Worm (Caenorhabditis elegans) whole organism, young adult: ENCODE results near the gene nas-38.

Source experiments
- D2030.7 ChIP-seq: fragments of 200-800 bp; sonication (Bioruptor generic); IDR thresholded peaks from 2 replicates; pipeline ENCODE4 v1.3.6; 2022; ENCODE audit warnings: missing genetic modification reagents, missing genetic modification characterization, missing compliant biosample characterization
- atf-7 ChIP-seq: sonication (generic microtip); optimal IDR thresholded peaks from 2 replicates; lab custom pipeline; 2017; ENCODE audit warnings: mild to moderate bottlenecking, missing genetic modification characterization, missing compliant biosample characterization
- cebp-1 ChIP-seq, 2 experiments: fragments of 200-800 bp in 1 of 2; sonication (Bioruptor generic) in 1 of 2; sonication (generic microtip) in 1 of 2; IDR thresholded peaks in 1 of 2; optimal IDR thresholded peaks in 1 of 2; 2 replicates each; pipeline versions ENCODE4 v1.3.6 to Lab custom; 2017 to 2022; ENCODE audit warnings: missing compliant biosample characterization in 2 of 2, missing genetic modification characterization in 2 of 2, mild to moderate bottlenecking in 1 of 2, missing genetic modification reagents in 1 of 2, moderate library complexity in 1 of 2
- ets-4 ChIP-seq: fragments of 200-800 bp; sonication (Bioruptor generic); optimal IDR thresholded peaks from 2 replicates; lab custom pipeline; 2018; ENCODE audit warnings: mild to moderate bottlenecking, missing genetic modification characterization, missing compliant biosample characterization
- lag-1 ChIP-seq: fragments of 200-800 bp; sonication (Bioruptor generic); IDR thresholded peaks from 2 replicates; pipeline ENCODE4 v1.3.6; 2022; ENCODE audit warnings: missing genetic modification reagents, missing genetic modification characterization, missing compliant biosample characterization
- nfyb-1 ChIP-seq: fragments of 200-800 bp; sonication (Bioruptor generic); IDR thresholded peaks from 2 replicates; pipeline ENCODE4 v1.3.6; 2022; ENCODE audit warnings: missing genetic modification reagents, missing genetic modification characterization, missing compliant biosample characterization
- nhr-179 ChIP-seq: sonication (generic microtip); optimal IDR thresholded peaks from 2 replicates; lab custom pipeline; 2016; ENCODE audit warnings: mild to moderate bottlenecking, missing genetic modification characterization, missing compliant biosample characterization
- nhr-27 ChIP-seq: fragments of 200-800 bp; sonication (Bioruptor generic); optimal IDR thresholded peaks from 2 replicates; lab custom pipeline; 2018; ENCODE audit warnings: mild to moderate bottlenecking, missing genetic modification characterization, moderate library complexity, missing compliant biosample characterization
- pbrm-1 ChIP-seq: fragments of 200-800 bp; sonication (Bioruptor generic); IDR thresholded peaks from 2 replicates; pipeline ENCODE4 v1.3.6; 2022; ENCODE audit warnings: missing genetic modification reagents, missing genetic modification characterization, missing compliant biosample characterization
- repo-1 ChIP-seq: sonication (generic microtip); optimal IDR thresholded peaks from 2 replicates; lab custom pipeline; 2017; ENCODE audit warnings: mild to moderate bottlenecking, missing genetic modification characterization, missing compliant biosample characterization
- rpc-1 ChIP-seq, 2 experiments: fragments of 150-350 bp in 1 of 2; sonication (generic microtip) in 1 of 2; optimal IDR thresholded peaks; 2 replicates each; lab custom pipeline; 2014 to 2018; ENCODE audit warnings: missing biosample characterization in 1 of 2, missing genetic modification characterization in 1 of 2, missing genetic modification reagents in 1 of 2, missing genotype in 1 of 2
- snpc-1.1 ChIP-seq: sonication (generic microtip); optimal IDR thresholded peaks from 2 replicates; lab custom pipeline; 2017; ENCODE audit warnings: missing genetic modification characterization, mild to moderate bottlenecking, missing compliant biosample characterization, antibody characterized with exemption, moderate library complexity, missing genotype, missing genetic modification reagents; ENCODE audit not compliant: insufficient read depth
- unc-130 ChIP-seq: sonication (generic microtip); optimal IDR thresholded peaks from 2 replicates; lab custom pipeline; 2016; ENCODE audit warnings: missing genetic modification reagents, missing genetic modification characterization, missing compliant biosample characterization

ce11 chrX:557195-557594 is 762 bp upstream of the nas-38 start, which contains the start of gene hlh-19:
- TF ChIP-seq D2030.7 (no peak), lag-1 (no peak), atf-7 (tag; lab: Kevin White, UChicago) (no peak), repo-1 (no peak), nfyb-1 (GFP tag; lab: Robert Waterston, UW) (no peak), snpc-1.1 (no peak), ets-4 (GFP tag; lab: Kevin White, UChicago) (no peak), nhr-27 (tag; lab: Kevin White, UChicago) (no peak), pbrm-1 (GFP tag; lab: Robert Waterston, UW) (no peak), nhr-179 (no peak), cebp-1 (GFP tag; IDR thresholded peaks at IDR 0.05; lab: Robert Waterston, UW) (no peak), cebp-1 (tag; optimal IDR thresholded peaks at IDR 0.05; lab: Kevin White, UChicago) (no peak), rpc-1 (optimal IDR thresholded peaks at IDR 0.05; lab: Kevin White, UChicago) (no peak), rpc-1 (tag; optimal IDR thresholded peaks at IDR 0.05; lab: Kevin White, UChicago) (no peak), unc-130 (GFP tag; lab: Kevin White, UChicago) (no peak)
